Fruit fly (Drosophila melanogaster): ENCODE results near the gene akirin.

DNA sequence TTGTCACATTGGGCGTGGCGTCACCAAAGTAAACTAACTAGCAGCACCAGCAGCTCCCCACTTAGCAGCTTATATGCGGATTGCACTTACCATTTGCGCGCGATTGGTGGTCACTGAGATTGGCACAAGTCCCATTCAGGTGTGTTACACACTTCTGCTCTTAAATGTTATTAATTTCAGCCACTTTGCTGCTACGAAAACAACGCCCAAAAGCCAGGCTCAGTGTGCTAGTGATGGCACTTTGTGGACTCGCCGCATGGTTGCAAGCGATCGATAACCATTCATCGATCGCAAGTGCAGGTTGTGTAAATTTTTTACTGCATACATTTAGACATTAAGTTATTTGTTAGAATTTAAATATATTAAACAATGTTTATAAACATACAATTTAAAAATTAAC, 34.7 kb upstream of the akirin start, which contains the start of the genes wrm1 and wrm2:
- TF ChIP-seq N (GFP tag; optimal IDR thresholded peaks at IDR 0.05) (no peak), Abd-B (GFP tag; optimal IDR thresholded peaks at IDR 0.05) (no peak), psq (GFP tag; optimal IDR thresholded peaks at IDR 0.05) (no peak), Rel (GFP tag; optimal IDR thresholded peaks at IDR 0.05) (no peak), Rel (tag; optimal IDR thresholded peaks at IDR 0.05) (peak; percentile 2), Jra (GFP tag; optimal IDR thresholded peaks at IDR 0.05) (no peak), Hr78 (GFP tag; optimal IDR thresholded peaks at IDR 0.05) (no peak), OdsH (GFP tag; optimal IDR thresholded peaks at IDR 0.05) (no peak), h (GFP tag; optimal IDR thresholded peaks at IDR 0.05) (no peak), pan (optimal IDR thresholded peaks at IDR 0.05) (no peak), Hnf4 (GFP tag; optimal IDR thresholded peaks at IDR 0.05) (no peak), GATAd (GFP tag; optimal IDR thresholded peaks at IDR 0.05) (no peak), Hr83 (GFP tag; optimal IDR thresholded peaks at IDR 0.05; ENCODE audit: poor library complexity, severe bottlenecking) (peak; percentile 53), usp (GFP tag; optimal IDR thresholded peaks at IDR 0.05) (no peak)

Measured in whole organism, wandering third instar larva.